Worm (Caenorhabditis elegans) whole organism, young adult: ENCODE data around the gene rdy-2.

Experiments used
- B0019.2 ChIP-seq: fragments of 200-800 bp; sonication (Bioruptor generic); conservative IDR thresholded peaks from 2 replicates; pipeline ENCODE4 v1.3.6; 2022; ENCODE audit warnings: missing genetic modification reagents, missing genetic modification characterization, missing compliant biosample characterization
- B0035.1 ChIP-seq: sonication (generic microtip); optimal IDR thresholded peaks from 2 replicates; lab custom pipeline; 2016; ENCODE audit warnings: missing genetic modification characterization, mild to moderate bottlenecking, missing compliant biosample characterization, missing genotype, missing genetic modification reagents
- B0336.3 ChIP-seq: fragments of 200-800 bp; sonication (Bioruptor generic); IDR thresholded peaks from 2 replicates; pipeline ENCODE4 v1.3.6; 2022; ENCODE audit warnings: missing genetic modification characterization, missing compliant biosample characterization
- C06A6.2 ChIP-seq: fragments of 200-800 bp; sonication (Bioruptor generic); conservative IDR thresholded peaks from 2 replicates; pipeline ENCODE4 v1.3.6; 2022; ENCODE audit warnings: missing genetic modification characterization, missing compliant biosample characterization
- Y53F4B.3 ChIP-seq: fragments of 200-800 bp; sonication (Bioruptor generic); IDR thresholded peaks from 2 replicates; pipeline ENCODE4 v1.3.6; 2022; ENCODE audit warnings: missing genetic modification reagents, missing genetic modification characterization, missing compliant biosample characterization
- Y67H2A.10 ChIP-seq: fragments of 200-800 bp; sonication (Bioruptor generic); conservative IDR thresholded peaks from 2 replicates; pipeline ENCODE4 v1.3.6; 2022; ENCODE audit warnings: missing genetic modification reagents, missing genetic modification characterization, missing compliant biosample characterization
- Y79H2A.3 ChIP-seq: fragments of 200-800 bp; sonication (Bioruptor generic); conservative IDR thresholded peaks from 2 replicates; pipeline ENCODE4 v1.3.6; 2022; ENCODE audit warnings: missing genetic modification reagents, missing genetic modification characterization, missing compliant biosample characterization
- Y95B8A.8 ChIP-seq: fragments of 200-800 bp; sonication (Bioruptor generic); IDR thresholded peaks from 2 replicates; pipeline ENCODE4 v1.3.6; 2022; ENCODE audit warnings: missing genetic modification reagents, missing genetic modification characterization, missing compliant biosample characterization
- akir-1 ChIP-seq: fragments of 200-800 bp; sonication (Bioruptor generic); optimal IDR thresholded peaks from 2 replicates; lab custom pipeline; 2018; ENCODE audit warnings: mild to moderate bottlenecking, missing genetic modification characterization, moderate library complexity, missing compliant biosample characterization
- athp-1 ChIP-seq: sonication (generic microtip); optimal IDR thresholded peaks from 2 replicates; lab custom pipeline; 2017; ENCODE audit warnings: mild to moderate bottlenecking, missing genetic modification characterization, missing compliant biosample characterization
- cebp-1 ChIP-seq, 2 experiments: fragments of 200-800 bp in 1 of 2; sonication (Bioruptor generic) in 1 of 2; sonication (generic microtip) in 1 of 2; IDR thresholded peaks in 1 of 2; optimal IDR thresholded peaks in 1 of 2; 2 replicates each; pipeline versions ENCODE4 v1.3.6 to Lab custom; 2017 to 2022; ENCODE audit warnings: missing compliant biosample characterization in 2 of 2, missing genetic modification characterization in 2 of 2, mild to moderate bottlenecking in 1 of 2, missing genetic modification reagents in 1 of 2, moderate library complexity in 1 of 2
- ceh-40 ChIP-seq: fragments of 200-800 bp; sonication (Bioruptor generic); IDR thresholded peaks from 2 replicates; pipeline ENCODE4 v1.3.6; 2022; ENCODE audit warnings: missing genetic modification characterization, missing compliant biosample characterization
- ceh-58 ChIP-seq: fragments of 200-800 bp; sonication (Bioruptor generic); IDR thresholded peaks from 2 replicates; pipeline ENCODE4 v1.3.6; 2022; ENCODE audit warnings: missing genetic modification characterization, missing compliant biosample characterization
- dox-1 ChIP-seq: fragments of 200-800 bp; sonication (Bioruptor generic); IDR thresholded peaks from 2 replicates; pipeline ENCODE4 v1.3.6; 2022; ENCODE audit warnings: missing genetic modification reagents, missing genetic modification characterization, missing compliant biosample characterization
- egrh-3 ChIP-seq: fragments of 200-800 bp; sonication (Bioruptor generic); IDR thresholded peaks from 2 replicates; pipeline ENCODE4 v1.3.6; 2022; ENCODE audit warnings: missing genetic modification reagents, missing genetic modification characterization, missing compliant biosample characterization
- ets-4 ChIP-seq: fragments of 200-800 bp; sonication (Bioruptor generic); optimal IDR thresholded peaks from 2 replicates; lab custom pipeline; 2018; ENCODE audit warnings: mild to moderate bottlenecking, missing genetic modification characterization, missing compliant biosample characterization
- hmg-1.2 ChIP-seq: fragments of 200-800 bp; sonication (Bioruptor generic); IDR thresholded peaks from 2 replicates; pipeline ENCODE4 v1.3.6; 2022; ENCODE audit warnings: missing genetic modification reagents, missing genetic modification characterization, missing compliant biosample characterization
- let-526 ChIP-seq: fragments of 200-800 bp; sonication (Bioruptor generic); IDR thresholded peaks from 2 replicates; pipeline ENCODE4 v1.3.6; 2022; ENCODE audit warnings: missing genetic modification reagents, missing genetic modification characterization, missing compliant biosample characterization
- lsy-27 ChIP-seq: sonication (generic microtip); optimal IDR thresholded peaks from 2 replicates; lab custom pipeline; 2017; ENCODE audit warnings: missing genetic modification characterization, mild to moderate bottlenecking, missing compliant biosample characterization, antibody characterized with exemption, missing genotype, borderline replicate concordance; ENCODE audit not compliant: insufficient read depth
- mes-4 ChIP-seq: sonication (generic microtip); optimal IDR thresholded peaks from 2 replicates; lab custom pipeline; 2016; ENCODE audit warnings: missing genotype, missing genetic modification characterization, missing compliant biosample characterization
- nfyb-1 ChIP-seq: fragments of 200-800 bp; sonication (Bioruptor generic); IDR thresholded peaks from 2 replicates; pipeline ENCODE4 v1.3.6; 2022; ENCODE audit warnings: missing genetic modification reagents, missing genetic modification characterization, missing compliant biosample characterization
- nhr-120 ChIP-seq: fragments of 200-800 bp; sonication (Bioruptor generic); IDR thresholded peaks from 2 replicates; pipeline ENCODE4 v1.3.6; 2022; ENCODE audit warnings: missing genetic modification characterization, missing compliant biosample characterization
- snpc-1.1 ChIP-seq: sonication (generic microtip); optimal IDR thresholded peaks from 2 replicates; lab custom pipeline; 2017; ENCODE audit warnings: missing genetic modification characterization, mild to moderate bottlenecking, missing compliant biosample characterization, antibody characterized with exemption, moderate library complexity, missing genotype, missing genetic modification reagents; ENCODE audit not compliant: insufficient read depth
- somi-1 ChIP-seq: fragments of 200-800 bp; sonication (Bioruptor generic); optimal IDR thresholded peaks from 2 replicates; lab custom pipeline; 2018; ENCODE audit warnings: mild to moderate bottlenecking, missing genetic modification characterization, missing compliant biosample characterization
- tbx-9 ChIP-seq: sonication (generic microtip); optimal IDR thresholded peaks from 2 replicates; lab custom pipeline; 2016; ENCODE audit warnings: borderline replicate concordance, missing genetic modification characterization, inconsistent platforms, missing compliant biosample characterization
- unc-62 ChIP-seq: fragments of 150-350 bp; optimal IDR thresholded peaks from 2 replicates; lab custom pipeline; 2014; ENCODE audit warnings: missing biosample characterization, missing genetic modification reagents, missing genetic modification characterization
- zfh-2 ChIP-seq: fragments of 200-800 bp; sonication (Bioruptor generic); conservative IDR thresholded peaks from 2 replicates; pipeline ENCODE4 v1.3.6; 2022; ENCODE audit warnings: missing genetic modification reagents, missing genetic modification characterization, missing compliant biosample characterization
- zim-3 ChIP-seq: sonication (generic microtip); optimal IDR thresholded peaks from 2 replicates; lab custom pipeline; 2017; ENCODE audit warnings: mild to moderate bottlenecking, missing genetic modification characterization, moderate library complexity, missing compliant biosample characterization
- ztf-18 ChIP-seq: sonication (generic microtip); optimal IDR thresholded peaks from 2 replicates; lab custom pipeline; 2016; ENCODE audit warnings: missing genotype, mild to moderate bottlenecking, missing genetic modification characterization, missing compliant biosample characterization
- ztf-26 ChIP-seq: sonication (generic microtip); optimal IDR thresholded peaks from 2 replicates; lab custom pipeline; 2017; ENCODE audit warnings: missing genetic modification characterization, missing compliant biosample characterization

The rdy-2 gene

DNA sequence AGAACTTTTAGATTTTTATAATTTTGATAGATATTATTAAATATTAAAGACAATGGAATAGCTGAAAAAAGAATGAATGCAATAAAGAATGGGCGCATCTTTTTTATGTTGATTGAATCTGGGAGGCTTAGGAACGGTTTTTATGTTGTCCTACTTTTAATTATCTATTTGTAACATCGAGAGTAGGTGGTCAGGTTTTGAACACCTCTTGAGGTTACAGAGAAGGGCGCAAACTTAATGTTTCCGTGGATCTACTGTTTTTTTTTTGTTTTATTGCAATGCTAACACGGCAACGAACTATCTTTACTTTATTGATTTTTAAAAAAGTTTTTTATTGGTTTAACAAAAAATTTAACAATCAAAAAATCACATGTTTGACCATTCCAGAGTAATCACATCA is 13.1 kb upstream of the rdy-2 start, which contains the start of gene F53F4.7:
Gene F53F4.7 (minus strand): TSS at position 101 of the 400 bp plus-strand sequence.
- TF ChIP-seq akir-1 (no peak), unc-62 (GFP tag; lab: Kevin White, UChicago) (no peak), ztf-26 (tag; lab: Kevin White, UChicago) (no peak), ztf-18 (tag; lab: Kevin White, UChicago) (no peak), zim-3 (tag; lab: Kevin White, UChicago) (no peak), nhr-120 (GFP tag; lab: Robert Waterston, UW) (no peak), zfh-2 (GFP tag; lab: Robert Waterston, UW) (no peak), B0019.2 (GFP tag; lab: Robert Waterston, UW) (no peak), Y67H2A.10 (GFP tag; lab: Robert Waterston, UW) (no peak), B0035.1 (tag; lab: Kevin White, UChicago) (no peak), ceh-58 (GFP tag; lab: Robert Waterston, UW) (no peak), cebp-1 (GFP tag; IDR thresholded peaks at IDR 0.05; lab: Robert Waterston, UW) (no peak), cebp-1 (tag; optimal IDR thresholded peaks at IDR 0.05; lab: Kevin White, UChicago) (no peak), ceh-40 (no peak)

ce11 chrV:13611782-13612181 is 11.0 kb upstream of the rdy-2 start, which contains the start of gene spig-9:
TSS of gene spig-9 (minus strand) at chrV:13611882.
- TF ChIP-seq C06A6.2 (no peak), tbx-9 (tag; lab: Kevin White, UChicago) (no peak), B0035.1 (tag; lab: Kevin White, UChicago) (no peak)
- TF ChIP-seq, all 124 proteins: peak for 0

DNA sequence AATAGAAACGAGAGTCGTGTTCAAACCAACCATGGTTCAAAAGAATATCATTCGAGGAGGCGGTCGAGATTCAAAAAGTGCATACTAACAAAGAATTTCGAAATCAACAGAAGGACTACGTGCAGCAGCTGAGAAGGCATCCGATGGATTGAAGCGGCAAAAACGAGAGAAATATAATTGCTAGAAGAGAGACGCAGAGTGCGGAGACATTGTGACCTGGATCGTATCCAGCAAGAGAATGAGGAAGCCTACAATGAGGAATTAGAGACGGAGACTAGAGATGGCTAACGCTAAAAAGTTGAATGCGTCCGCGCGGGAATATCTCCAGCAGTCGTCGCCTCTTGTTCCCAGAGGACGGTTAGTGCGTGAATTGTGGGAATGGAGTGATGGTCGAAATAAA is 9.0 kb upstream of the rdy-2 start:
- no peak for TF ChIP-seq egrh-3 (GFP tag; lab: Robert Waterston, UW)
- peak; percentile 63 for TF ChIP-seq hmg-1.2 (GFP tag; lab: Robert Waterston, UW)

DNA sequence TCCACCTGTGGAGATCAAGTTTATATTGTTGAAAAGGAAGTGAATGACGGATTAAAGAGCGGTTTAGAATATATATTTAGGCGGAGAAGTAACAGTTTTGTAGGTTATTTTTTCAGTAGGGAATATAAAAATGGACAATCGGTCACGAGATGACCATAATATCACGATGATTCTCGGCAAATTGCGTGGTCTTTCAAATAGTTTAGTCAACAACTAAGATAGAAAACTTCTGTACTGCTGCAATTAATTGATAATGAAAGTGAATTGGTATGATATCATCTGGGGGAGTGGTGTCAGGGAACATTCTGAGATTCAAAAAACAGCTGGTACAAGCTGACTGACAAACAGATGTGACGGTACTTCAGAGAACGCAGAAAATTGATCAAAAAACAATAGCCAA is 7.7 kb upstream of the rdy-2 start:
- TF ChIP-seq somi-1 (GFP tag; lab: Kevin White, UChicago): peak; percentile 30
- no peak for TF ChIP-seq Y53F4B.3 (GFP tag; lab: Robert Waterston, UW)

DNA sequence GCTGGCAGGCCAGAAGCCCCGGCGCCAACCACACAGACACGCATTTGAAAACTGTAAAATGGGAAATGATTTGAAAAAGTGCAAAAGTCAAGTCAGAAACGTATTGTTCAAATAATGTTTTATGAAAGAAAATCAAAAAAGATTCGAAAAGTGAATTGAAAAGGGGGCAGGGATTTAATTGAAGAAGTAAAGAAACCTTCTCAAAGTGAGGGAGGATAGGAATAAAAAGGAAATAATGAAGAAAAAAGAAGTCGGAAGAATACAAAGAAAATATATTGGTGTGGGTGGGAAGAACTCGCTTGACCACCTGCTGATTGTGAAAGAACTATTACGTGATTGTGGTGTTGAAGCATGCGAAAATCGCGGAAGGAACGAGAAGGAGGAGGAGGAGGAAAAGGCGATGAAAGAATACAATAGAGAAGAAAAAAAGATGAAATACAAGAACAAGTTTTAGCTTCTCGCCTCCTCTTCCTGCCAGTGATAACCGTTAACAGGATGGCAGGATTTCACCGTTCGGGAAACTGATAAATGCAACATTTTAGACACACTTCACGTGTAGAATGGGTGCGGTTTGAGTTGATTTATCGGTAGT is 6.0 kb upstream of the rdy-2 start, which contains the start of gene fmo-4:
Gene fmo-4 (minus strand): TSS at position 51 of the 592 bp plus-strand sequence.
- no peak for TF ChIP-seq athp-1 (tag; lab: Kevin White, UChicago)
- TF ChIP-seq ztf-26 (tag; lab: Kevin White, UChicago): no peak
- TF ChIP-seq lsy-27 (tag; lab: Kevin White, UChicago): no peak
- no peak for TF ChIP-seq nfyb-1 (GFP tag; lab: Robert Waterston, UW)
- TF ChIP-seq mes-4 (tag; lab: Kevin White, UChicago): no peak
- no peak for TF ChIP-seq ets-4 (GFP tag; lab: Kevin White, UChicago)
- no peak for TF ChIP-seq Y95B8A.8 (GFP tag; lab: Robert Waterston, UW)
- TF ChIP-seq dox-1 (GFP tag; lab: Robert Waterston, UW): no peak
- no peak for TF ChIP-seq Y79H2A.3 (GFP tag; lab: Robert Waterston, UW)
- TF ChIP-seq B0336.3: no peak
- TF ChIP-seq snpc-1.1 (tag; lab: Kevin White, UChicago): no peak
- no peak for TF ChIP-seq let-526 (GFP tag; lab: Robert Waterston, UW)
